Fruit fly (Drosophila melanogaster) S2 (cell line): ENCODE measurements around the gene Kpc1.

Experiments
- CG8478 ChIP-seq: fragments of >200 bp; optimal IDR thresholded peaks from 2 replicates; lab custom pipeline; 2018
- CTCF ChIP-seq, 2 experiments: fragments of >200 bp; optimal IDR thresholded peaks; 2 replicates each; lab custom pipeline; 2018

The Kpc1 gene

DNA sequence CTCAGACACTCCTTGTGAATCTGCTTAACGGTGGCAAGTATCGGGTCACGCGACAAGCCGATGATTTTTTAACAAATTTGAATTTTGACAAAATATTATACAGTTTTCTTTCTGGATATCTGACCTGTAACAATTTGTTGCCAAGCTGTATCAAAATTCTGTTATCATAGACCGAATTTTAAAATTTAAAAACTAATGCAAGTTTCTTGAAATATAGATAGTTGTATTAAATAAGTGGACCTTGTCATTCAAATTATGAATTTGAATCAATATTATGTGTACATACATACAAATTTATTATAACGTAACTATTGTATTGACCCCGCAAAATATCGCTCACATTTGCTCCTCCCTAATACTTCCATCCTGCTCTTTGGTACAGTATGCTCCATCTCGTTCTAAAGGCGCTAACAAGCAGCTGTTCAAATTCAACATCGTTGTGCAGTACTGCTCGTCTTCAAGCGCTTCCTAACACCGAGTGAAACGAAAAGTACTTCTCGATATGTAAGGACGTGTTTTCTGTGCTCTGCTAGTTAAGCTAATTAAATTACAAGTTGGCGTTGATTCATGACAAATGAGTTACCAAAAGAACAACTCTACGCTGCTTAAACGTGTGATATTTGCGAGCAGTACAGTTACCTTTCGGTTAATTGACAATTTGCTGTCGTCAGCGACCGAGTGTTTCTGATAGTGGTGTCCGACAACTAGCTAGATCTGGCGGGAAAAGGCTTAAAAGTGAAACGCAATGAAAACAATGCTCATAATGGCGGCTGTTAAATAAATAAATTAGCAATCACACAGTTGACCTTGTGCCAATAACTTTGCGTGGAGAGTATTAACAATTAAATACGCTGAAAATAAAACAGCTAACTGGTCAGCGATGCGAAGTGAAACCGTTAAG lies at the start of gene Kpc1, which contains the start of gene CG42542:
Gene Kpc1 (minus strand): TSS at position 77 of the 901 bp plus-strand sequence.
Gene CG42542 (plus strand): TSS at position 465 of the 901 bp plus-strand sequence.
- no peak for TF ChIP-seq CG8478 (lab: Kevin White, UChicago)
- no peak for TF ChIP-seq CTCF (optimal IDR thresholded peaks at IDR 0.05; lab: Kevin White, UChicago)

DNA sequence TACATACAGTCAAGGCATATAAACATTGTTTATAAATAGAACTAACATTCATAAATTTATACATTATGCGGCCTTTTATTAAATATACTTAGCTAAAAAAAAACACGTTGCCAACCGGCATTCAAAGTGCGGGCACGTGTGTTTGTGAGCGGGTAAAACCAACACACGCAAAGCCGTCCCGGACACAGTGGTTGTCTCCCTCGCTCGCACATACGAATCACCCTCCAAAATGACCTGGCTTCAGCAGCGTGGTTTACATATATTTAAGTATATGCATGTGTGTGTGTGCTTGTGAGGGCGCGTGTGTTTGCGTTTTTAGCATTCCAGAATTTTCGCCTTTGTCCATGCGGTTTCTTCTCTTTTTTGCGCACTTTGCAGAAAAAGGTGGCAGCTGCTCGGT lies 47.4 kb upstream of the Kpc1 start:
- TF ChIP-seq CG8478 (lab: Kevin White, UChicago) (no peak), CTCF (optimal IDR thresholded peaks at IDR 0.05; lab: Kevin White, UChicago) (no peak)

DNA sequence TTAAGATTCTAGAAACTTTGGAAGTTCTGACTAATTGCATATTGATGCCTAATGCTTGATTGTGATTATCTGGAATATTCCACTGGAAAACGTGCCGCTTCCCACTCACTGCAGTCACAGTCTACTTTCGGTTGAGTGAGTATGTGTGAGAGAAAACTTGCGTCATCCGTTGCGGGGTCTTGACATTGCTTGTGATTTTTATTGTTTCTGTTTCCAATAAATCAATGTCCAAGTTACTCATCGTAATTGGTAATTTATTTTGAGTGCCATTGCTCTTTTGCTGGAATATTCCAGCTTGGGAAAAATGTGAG lies 47.0 kb upstream of the Kpc1 start:
- TF ChIP-seq CTCF (optimal IDR thresholded peaks at IDR 0.05; lab: Kevin White, UChicago), result no peak
- TF ChIP-seq CG8478 (lab: Kevin White, UChicago), result no peak

DNA sequence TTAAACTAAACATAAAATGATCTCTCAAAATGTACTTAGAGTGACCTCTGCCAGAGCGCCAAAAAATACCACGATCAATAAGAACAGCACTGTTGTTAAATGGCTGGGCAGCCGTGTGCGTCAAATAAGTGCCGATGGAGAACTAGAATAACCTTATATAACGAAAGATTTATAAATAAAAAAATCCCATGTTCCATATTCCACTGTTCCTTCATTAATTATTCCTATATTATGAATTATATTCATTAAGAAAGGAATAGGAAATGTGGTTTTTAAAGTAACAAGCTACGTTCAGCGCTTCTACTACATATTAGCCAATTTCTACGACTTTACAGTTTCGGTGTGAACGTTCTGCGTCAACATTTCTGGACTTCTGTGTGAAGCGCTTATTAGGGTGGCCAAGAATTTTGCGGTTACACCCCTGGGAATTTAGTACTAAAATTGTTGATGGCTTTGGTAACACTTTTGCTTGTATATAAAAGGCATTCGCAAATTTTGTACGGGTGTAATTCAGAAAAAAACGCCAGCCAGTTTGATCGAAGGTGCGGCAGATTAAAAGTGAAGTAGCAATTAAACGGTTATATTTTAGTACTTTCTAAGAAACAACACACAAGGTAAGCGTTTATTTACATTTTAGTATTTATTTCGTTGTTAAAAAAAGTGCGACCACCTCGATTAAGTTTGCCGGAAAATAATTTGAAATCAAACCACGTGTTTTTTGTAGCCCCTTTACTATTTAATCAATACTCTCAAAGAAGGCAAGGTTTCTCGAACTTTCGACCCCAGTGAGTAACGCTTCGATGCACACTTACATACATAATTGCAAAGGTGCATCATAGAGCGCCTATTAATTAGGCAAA lies 46.4 kb upstream of the Kpc1 start, which contains the start of the genes tefu and Hsc70-4:
Gene tefu (minus strand): TSS at position 51 of the 860 bp plus-strand sequence.
Gene Hsc70-4 (plus strand): TSS at position 502 of the 860 bp plus-strand sequence.
- TF ChIP-seq CG8478 (lab: Kevin White, UChicago), result no peak
- peak in 1 of 2 experiments; percentile 6 for TF ChIP-seq CTCF (optimal IDR thresholded peaks at IDR 0.05; lab: Kevin White, UChicago)

DNA sequence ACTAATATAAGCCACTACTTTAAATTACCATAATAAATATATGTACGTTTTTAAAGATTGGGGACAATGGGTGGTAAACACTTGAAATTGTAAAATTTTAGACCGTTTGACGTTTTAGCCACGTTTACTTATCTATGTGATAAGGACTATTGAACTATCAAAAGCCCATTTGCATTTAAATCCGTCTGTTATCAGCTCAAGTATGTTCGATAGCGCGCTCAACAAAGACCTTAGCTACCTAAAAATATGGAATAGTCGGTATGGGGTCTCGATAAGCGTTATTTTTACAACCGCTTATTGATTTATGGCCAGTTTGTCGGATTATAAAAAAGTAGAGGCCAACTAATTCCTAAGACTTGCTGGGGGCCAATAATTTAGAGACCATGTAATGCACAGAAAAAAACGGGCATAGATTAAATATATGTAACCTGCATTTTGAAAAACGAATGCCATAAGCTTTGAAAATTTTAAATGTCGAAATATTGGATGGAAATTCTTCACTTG lies 35.7 kb upstream of the Kpc1 start:
- TF ChIP-seq CG8478 (lab: Kevin White, UChicago), result no peak
- no peak for TF ChIP-seq CTCF (optimal IDR thresholded peaks at IDR 0.05; lab: Kevin White, UChicago)

DNA sequence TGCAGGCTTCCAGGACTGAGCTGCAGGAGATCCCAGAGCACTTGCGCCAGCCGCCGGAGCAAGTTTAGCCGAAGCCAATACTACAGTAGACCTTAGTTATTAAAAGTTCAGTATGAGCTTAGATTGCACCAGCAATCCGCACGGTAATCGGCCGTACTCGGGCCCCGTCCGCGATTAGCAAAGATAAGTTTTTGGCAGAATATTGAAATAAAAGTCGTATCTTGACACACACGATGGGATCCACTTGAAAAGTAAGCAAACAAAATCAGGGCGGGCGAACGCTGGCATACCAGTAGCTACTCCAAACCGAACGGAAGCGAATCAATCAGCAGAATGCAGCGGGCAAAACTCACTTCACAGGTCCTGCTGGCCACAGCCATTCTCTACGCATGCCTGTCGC lies 34.3 kb upstream of the Kpc1 start, which contains the start of gene CG34316:
Gene CG34316 (plus strand): TSS at position 301 of the 400 bp plus-strand sequence.
- TF ChIP-seq CG8478 (lab: Kevin White, UChicago) (no peak), CTCF (optimal IDR thresholded peaks at IDR 0.05; lab: Kevin White, UChicago) (no peak)

DNA sequence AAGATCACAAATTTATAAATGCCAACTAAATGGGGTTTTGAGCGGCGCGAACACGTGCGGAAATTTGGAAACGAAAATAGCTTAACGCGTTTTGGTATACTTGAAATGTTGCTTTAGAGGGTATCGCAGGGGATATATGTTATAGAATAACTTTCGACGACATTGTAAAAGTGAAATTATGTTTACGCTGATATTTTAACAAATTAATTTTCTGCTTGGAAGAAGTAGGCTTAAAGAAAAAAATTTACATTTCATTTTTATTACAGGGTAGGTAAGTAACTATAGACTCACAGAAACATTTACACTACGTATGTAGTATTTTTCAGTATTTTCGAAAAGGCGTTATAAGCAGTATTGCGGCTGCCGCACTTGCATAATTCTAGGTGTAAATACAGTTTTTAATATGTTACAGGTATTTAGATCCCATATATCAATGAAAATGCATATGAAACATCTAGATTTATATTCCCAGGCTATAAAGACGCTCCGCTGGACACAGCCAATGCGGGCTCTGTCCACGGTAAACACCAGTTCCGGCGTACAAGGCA lies 33.4 kb upstream of the Kpc1 start, which contains the start of the genes Art3 and mRpS10:
Gene Art3 (minus strand): TSS at position 80 of the 548 bp plus-strand sequence.
Gene mRpS10 (plus strand): TSS at position 337 of the 548 bp plus-strand sequence.
- TF ChIP-seq CTCF (optimal IDR thresholded peaks at IDR 0.05; lab: Kevin White, UChicago) (no peak), CG8478 (lab: Kevin White, UChicago) (no peak)

DNA sequence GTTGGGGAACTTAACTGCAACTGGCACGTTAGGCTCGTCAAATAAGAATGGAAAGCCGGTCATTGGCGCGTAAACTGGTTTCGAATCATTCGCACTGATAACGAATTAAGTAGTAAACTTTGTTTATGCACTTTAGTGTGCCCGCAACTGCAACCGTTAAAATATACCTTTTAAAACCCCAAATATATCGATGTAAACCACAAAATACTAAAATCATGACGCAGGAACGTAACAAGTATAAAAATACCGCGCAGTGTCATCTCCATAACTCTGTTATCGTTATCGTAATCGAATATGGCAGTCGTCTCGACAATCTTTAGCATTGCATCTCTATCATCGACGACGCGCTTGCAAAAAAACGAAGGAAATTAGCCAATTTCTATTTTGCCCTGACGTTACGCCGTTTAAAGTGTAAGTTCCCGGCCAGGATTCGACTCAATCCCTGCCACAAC lies 29.3 kb upstream of the Kpc1 start, which contains the start of the genes CG31344 and Caf1-55:
Gene CG31344 (minus strand): TSS at position 51 of the 452 bp plus-strand sequence.
Gene Caf1-55 (plus strand): TSS at position 298 of the 452 bp plus-strand sequence.
- TF ChIP-seq CG8478 (lab: Kevin White, UChicago), result no peak

DNA sequence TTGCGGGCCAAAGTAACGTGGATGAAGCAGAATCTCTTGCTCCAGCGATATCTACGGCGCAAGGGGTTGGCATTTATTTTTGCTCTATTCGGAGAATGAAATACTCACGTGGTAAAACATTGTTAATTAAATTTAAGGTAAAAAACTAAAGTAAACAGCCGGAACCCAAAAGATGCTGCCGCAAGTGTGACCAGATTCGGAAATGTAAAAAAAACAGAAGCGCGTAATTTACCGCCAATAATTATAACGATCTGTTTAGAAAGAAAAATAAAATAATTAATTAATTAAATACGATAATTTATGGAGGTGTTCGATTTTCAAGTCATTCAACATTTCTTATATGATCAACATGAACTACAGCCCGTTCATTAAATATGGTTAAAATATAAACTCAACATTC lies 27.0 kb upstream of the Kpc1 start, which contains the start of gene Polr2G:
Gene Polr2G (minus strand): TSS at position 208 of the 400 bp plus-strand sequence.
- no peak for TF ChIP-seq CTCF (optimal IDR thresholded peaks at IDR 0.05; lab: Kevin White, UChicago)
- TF ChIP-seq CG8478 (lab: Kevin White, UChicago), result no peak

DNA sequence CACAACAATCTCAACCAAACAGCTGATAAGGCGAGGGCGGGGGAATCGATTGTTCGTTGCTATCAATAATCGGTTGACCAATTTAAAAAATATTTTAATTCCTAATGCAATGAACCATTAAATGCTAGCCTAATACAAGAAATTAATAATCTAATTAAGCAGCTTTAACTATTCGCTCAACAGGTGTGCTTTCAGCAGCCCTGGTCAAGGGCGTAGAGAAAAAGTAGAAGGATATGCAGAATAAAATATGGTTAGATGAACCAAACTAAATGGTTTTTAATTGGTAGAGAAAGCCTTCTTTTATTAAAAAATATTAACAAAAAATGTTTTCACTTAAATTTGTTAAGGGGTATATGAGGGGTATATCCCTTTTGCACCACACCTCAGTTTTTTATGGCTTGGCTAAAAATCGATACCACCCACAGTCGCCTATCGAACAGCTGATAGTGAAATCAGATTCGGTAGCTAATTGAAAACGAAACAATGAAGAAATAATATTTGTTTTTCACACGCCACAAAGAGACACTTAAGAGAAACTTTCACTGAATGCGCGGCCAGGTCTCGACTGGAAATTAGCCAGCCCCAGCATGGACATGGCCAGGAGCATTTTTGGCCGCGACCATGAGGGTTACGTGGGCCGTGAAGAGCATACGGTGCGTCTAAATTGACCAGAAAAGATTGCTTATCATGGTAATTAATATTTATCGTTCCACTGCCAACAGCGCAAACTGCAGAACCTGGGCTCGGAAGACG lies 23.0 kb upstream of the Kpc1 start, which contains the start of the genes SIDL and CG12241:
Gene SIDL (minus strand): TSS at position 51 of the 753 bp plus-strand sequence.
Gene CG12241 (plus strand): TSS at position 433 of the 753 bp plus-strand sequence.
- TF ChIP-seq CTCF (optimal IDR thresholded peaks at IDR 0.05; lab: Kevin White, UChicago) (no peak), CG8478 (lab: Kevin White, UChicago) (no peak)

DNA sequence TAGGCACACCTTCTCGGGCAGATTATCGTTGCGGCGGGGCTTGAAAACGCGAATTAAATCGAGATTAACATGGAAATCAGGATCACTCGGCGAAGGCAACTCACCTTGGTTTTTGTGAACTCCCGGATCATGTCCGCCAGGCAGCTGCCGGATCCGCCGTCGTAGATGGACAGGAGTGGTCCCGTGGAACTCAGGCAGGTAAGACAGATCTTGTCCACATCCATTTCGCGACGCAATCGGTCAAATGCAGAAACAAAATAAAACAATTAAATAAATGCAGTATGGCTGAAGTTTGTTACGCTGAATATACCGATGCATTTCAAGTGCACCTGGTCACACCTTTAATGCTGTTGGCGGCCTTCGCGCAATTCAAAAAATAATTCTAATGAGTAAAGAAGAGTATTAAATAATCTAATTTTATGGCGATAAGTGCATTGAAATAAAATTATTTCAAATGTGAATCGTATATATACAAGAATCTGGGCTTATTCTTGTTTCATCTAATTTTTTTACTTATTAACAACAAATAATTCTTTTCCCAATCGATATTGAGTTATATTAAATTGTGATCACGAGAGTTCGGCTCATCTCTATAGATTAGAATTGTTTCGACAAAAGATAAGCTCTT lies 17.5 kb upstream of the Kpc1 start, which contains the start of the genes CG6654 and CG4210:
Gene CG6654 (minus strand): TSS at position 297 of the 628 bp plus-strand sequence.
Gene CG4210 (plus strand): TSS at position 613 of the 628 bp plus-strand sequence.
- TF ChIP-seq CG8478 (lab: Kevin White, UChicago) (no peak), CTCF (optimal IDR thresholded peaks at IDR 0.05; lab: Kevin White, UChicago) (no peak)
